ENCODE assay signal across 1 worm cellular context in genomic region chrIII:5268486-5268885, ce11.
TF ChIP-seq lines count a peak whose summit lies in the region.

No protein-coding gene starts in this region.

TF ChIP-seq in whole organism, L1 larva, 84 proteins besides CTCF, POLR2A, EP300 and RAD21 (continued from another document):
- TF ChIP-seq ceh-88 (GFP tag; IDR thresholded peaks at IDR 0.05; lab: Robert Waterston, UW) (no peak), fkh-10 (GFP tag; optimal IDR thresholded peaks at IDR 0.05; lab: Kevin White, UChicago) (no peak), isw-1 (GFP tag; IDR thresholded peaks at IDR 0.05; lab: Robert Waterston, UW) (no peak), mep-1 (tag; optimal IDR thresholded peaks at IDR 0.05; lab: Kevin White, UChicago) (no peak), snu-23 (GFP tag; optimal IDR thresholded peaks at IDR 0.05; lab: Kevin White, UChicago) (no peak)
TF ChIP-seq in whole organism, L1 larva: peak in this region for 4.
